Worm (Caenorhabditis elegans) whole organism, L4 larva: Measurements from ENCODE around the gene lgc-57.

ENCODE experiments used
- F37D6.2 ChIP-seq: sonication (generic microtip); optimal IDR thresholded peaks from 2 replicates; lab custom pipeline; 2016; ENCODE audit warnings: mild to moderate bottlenecking, missing genetic modification characterization, missing compliant biosample characterization
- aha-1 ChIP-seq: fragments of 150-350 bp; peaks from one replicate; lab custom pipeline; 2014; ENCODE audit warnings: missing biosample characterization, missing genetic modification characterization
- ama-1 ChIP-seq: fragments of 150-350 bp; optimal IDR thresholded peaks from 2 replicates; lab custom pipeline; 2014; ENCODE audit warnings: inconsistent platforms, mixed read lengths
- ceh-28 ChIP-seq: fragments of 150-350 bp; optimal IDR thresholded peaks from 2 replicates; lab custom pipeline; 2014; ENCODE audit warnings: missing biosample characterization, missing genetic modification reagents, missing genetic modification characterization
- ceh-32 ChIP-seq: sonication (generic microtip); optimal IDR thresholded peaks from 2 replicates; lab custom pipeline; 2016; ENCODE audit warnings: mild to moderate bottlenecking, missing genetic modification characterization, missing compliant biosample characterization; ENCODE audit not compliant: poor library complexity
- ceh-82 ChIP-seq: sonication (generic microtip); optimal IDR thresholded peaks from 2 replicates; lab custom pipeline; 2017; ENCODE audit warnings: missing biosample characterization, missing genetic modification characterization
- ces-1 ChIP-seq: fragments of 150-350 bp; sonication (generic microtip); optimal IDR thresholded peaks from 4 replicates; lab custom pipeline; 2014; ENCODE audit warnings: missing biosample characterization, missing genetic modification reagents, missing genetic modification characterization
- ctbp-1 ChIP-seq: fragments of 200-800 bp; sonication (Bioruptor generic); IDR thresholded peaks from 2 replicates; pipeline ENCODE4 v1.3.6; 2022; ENCODE audit warnings: missing genetic modification reagents, missing genetic modification characterization, missing compliant biosample characterization
- daf-12 ChIP-seq: fragments of 150-350 bp; optimal IDR thresholded peaks from 2 replicates; lab custom pipeline; 2014; ENCODE audit warnings: missing biosample characterization, missing genetic modification reagents, missing genetic modification characterization
- dmd-9 ChIP-seq: fragments of 200-800 bp; sonication (Bioruptor generic); IDR thresholded peaks from 2 replicates; pipeline ENCODE4 v1.3.6; 2022; ENCODE audit warnings: missing genetic modification reagents, missing genetic modification characterization, missing compliant biosample characterization
- dpl-1 ChIP-seq: fragments of 150-350 bp; optimal IDR thresholded peaks from 2 replicates; lab custom pipeline; 2014; ENCODE audit warnings: missing biosample characterization, missing genetic modification reagents, missing genetic modification characterization
- duxl-1 ChIP-seq: sonication (generic microtip); optimal IDR thresholded peaks from 2 replicates; lab custom pipeline; 2016; ENCODE audit warnings: mild to moderate bottlenecking, missing genetic modification characterization, moderate library complexity, missing compliant biosample characterization; ENCODE audit not compliant: poor library complexity
- egl-43 ChIP-seq: fragments of 200-800 bp; sonication (Bioruptor generic); IDR thresholded peaks from 2 replicates; pipeline ENCODE4 v1.3.6; 2022; ENCODE audit warnings: missing genetic modification reagents, missing genetic modification characterization, missing compliant biosample characterization
- fkh-10 ChIP-seq: fragments of 150-350 bp; optimal IDR thresholded peaks from 2 replicates; lab custom pipeline; 2014; ENCODE audit warnings: missing biosample characterization, missing genetic modification reagents, missing genetic modification characterization
- gei-8 ChIP-seq: fragments of 200-800 bp; sonication (Bioruptor generic); optimal IDR thresholded peaks from 2 replicates; lab custom pipeline; 2018; ENCODE audit warnings: mild to moderate bottlenecking, missing genetic modification characterization, missing compliant biosample characterization
- hif-1 ChIP-seq, 2 experiments: sonication (generic microtip); optimal IDR thresholded peaks; 2 replicates each; lab custom pipeline; 2016 to 2017; ENCODE audit warnings: missing compliant biosample characterization in 2 of 2, missing genetic modification characterization in 2 of 2, missing genetic modification reagents in 2 of 2, missing genotype in 2 of 2, mild to moderate bottlenecking in 1 of 2
- hlh-11 ChIP-seq: fragments of 200-800 bp; sonication (Bioruptor generic); optimal IDR thresholded peaks from 2 replicates; lab custom pipeline; 2018; ENCODE audit warnings: mild to moderate bottlenecking, missing genetic modification characterization, missing compliant biosample characterization
- hmg-1.1 ChIP-seq: fragments of 200-800 bp; sonication (Bioruptor generic); IDR thresholded peaks from 2 replicates; pipeline ENCODE4 v1.3.6; 2022; ENCODE audit warnings: missing genetic modification reagents, missing genetic modification characterization, missing compliant biosample characterization
- lin-13 ChIP-seq: fragments of 150-350 bp; optimal IDR thresholded peaks from 2 replicates; lab custom pipeline; 2014; ENCODE audit warnings: missing biosample characterization, missing genetic modification reagents, missing genetic modification characterization
- lir-3 ChIP-seq: sonication (generic microtip); optimal IDR thresholded peaks from 2 replicates; lab custom pipeline; 2016; ENCODE audit warnings: mild to moderate bottlenecking, missing genetic modification characterization, missing compliant biosample characterization
- madf-5 ChIP-seq, 2 experiments: fragments of 200-800 bp; sonication (Bioruptor generic); IDR thresholded peaks; 2 replicates each; pipeline ENCODE4 v1.3.6; 2022; ENCODE audit warnings: missing compliant biosample characterization in 2 of 2, missing genetic modification characterization in 2 of 2
- mdt-29 ChIP-seq: fragments of 200-800 bp; sonication (Bioruptor generic); IDR thresholded peaks from 2 replicates; pipeline ENCODE4 v1.3.6; 2022; ENCODE audit warnings: missing genetic modification reagents, missing genetic modification characterization, missing compliant biosample characterization
- mes-2 ChIP-seq: sonication (generic microtip); optimal IDR thresholded peaks from 2 replicates; lab custom pipeline; 2016; ENCODE audit warnings: missing genotype, mild to moderate bottlenecking, missing genetic modification characterization, missing compliant biosample characterization; ENCODE audit not compliant: poor library complexity, severe bottlenecking
- mxl-2 ChIP-seq: fragments of 200-800 bp; sonication (Bioruptor generic); conservative IDR thresholded peaks from 2 replicates; pipeline ENCODE4 v1.3.6; 2022; ENCODE audit warnings: missing genetic modification reagents, missing genetic modification characterization, missing compliant biosample characterization
- nhr-10 ChIP-seq: fragments of 150-350 bp; optimal IDR thresholded peaks from 2 replicates; lab custom pipeline; 2014; ENCODE audit warnings: missing biosample characterization, missing genetic modification characterization
- nhr-11 ChIP-seq: fragments of 150-350 bp; optimal IDR thresholded peaks from 2 replicates; lab custom pipeline; 2014; ENCODE audit warnings: missing biosample characterization, missing genetic modification characterization
- nhr-111 ChIP-seq: fragments of 200-800 bp; sonication (Bioruptor generic); optimal IDR thresholded peaks from 2 replicates; lab custom pipeline; 2018; ENCODE audit warnings: mild to moderate bottlenecking, missing genetic modification characterization, missing compliant biosample characterization
- nhr-28 ChIP-seq: fragments of 150-350 bp; optimal IDR thresholded peaks from 2 replicates; lab custom pipeline; 2014; ENCODE audit warnings: missing biosample characterization, missing genetic modification characterization
- rbr-2 ChIP-seq: sonication (generic microtip); optimal IDR thresholded peaks from 2 replicates; lab custom pipeline; 2016; ENCODE audit warnings: missing genotype, missing genetic modification characterization, missing compliant biosample characterization
- saeg-2 ChIP-seq: fragments of 200-800 bp; sonication (Bioruptor generic); IDR thresholded peaks from 2 replicates; pipeline ENCODE4 v1.3.6; 2022; ENCODE audit warnings: missing genetic modification reagents, missing genetic modification characterization, missing compliant biosample characterization
- sdz-12 ChIP-seq: fragments of 200-800 bp; sonication (Bioruptor generic); optimal IDR thresholded peaks from 2 replicates; lab custom pipeline; 2018; ENCODE audit warnings: mild to moderate bottlenecking, missing genetic modification characterization, missing compliant biosample characterization
- snpc-1.2 ChIP-seq: fragments of 200-800 bp; sonication (Bioruptor generic); IDR thresholded peaks from 2 replicates; pipeline ENCODE4 v1.3.6; 2022; ENCODE audit warnings: missing genetic modification reagents, missing genetic modification characterization, missing compliant biosample characterization
- spr-3 ChIP-seq: fragments of 200-800 bp; sonication (Bioruptor generic); optimal IDR thresholded peaks from 2 replicates; lab custom pipeline; 2018; ENCODE audit warnings: mild to moderate bottlenecking, missing genetic modification characterization, missing compliant biosample characterization
- tag-97 ChIP-seq: fragments of 200-800 bp; sonication (Bioruptor generic); IDR thresholded peaks from 2 replicates; pipeline ENCODE4 v1.3.6; 2022; ENCODE audit warnings: missing genetic modification characterization, missing compliant biosample characterization
- unc-130 ChIP-seq: sonication (generic microtip); optimal IDR thresholded peaks from 2 replicates; lab custom pipeline; 2016; ENCODE audit warnings: missing genetic modification reagents, missing genetic modification characterization, missing compliant biosample characterization
- unc-62 ChIP-seq, 3 experiments: fragments of 150-350 bp in 1 of 3; sonication (generic microtip); optimal IDR thresholded peaks in 2 of 3; peaks in 1 of 3; 1 replicate in 1 of 3; 2 replicates in 2 of 3; lab custom pipeline; 2014 to 2017; ENCODE audit warnings: missing biosample characterization in 3 of 3, missing genetic modification characterization in 3 of 3, missing genetic modification reagents in 3 of 3, missing genotype in 1 of 3
- zag-1 ChIP-seq: fragments of 150-350 bp; optimal IDR thresholded peaks from 2 replicates; lab custom pipeline; 2014; ENCODE audit warnings: missing biosample characterization, missing genetic modification characterization
- zfp-3 ChIP-seq: fragments of 200-800 bp; sonication (Bioruptor generic); conservative IDR thresholded peaks from 2 replicates; pipeline ENCODE4 v1.3.6; 2022; ENCODE audit warnings: missing genetic modification reagents, missing genetic modification characterization, missing compliant biosample characterization
- zip-2 ChIP-seq: fragments of 150-350 bp; optimal IDR thresholded peaks from 2 replicates; lab custom pipeline; 2014; ENCODE audit warnings: missing biosample characterization, missing genetic modification characterization

Gene lgc-57

DNA sequence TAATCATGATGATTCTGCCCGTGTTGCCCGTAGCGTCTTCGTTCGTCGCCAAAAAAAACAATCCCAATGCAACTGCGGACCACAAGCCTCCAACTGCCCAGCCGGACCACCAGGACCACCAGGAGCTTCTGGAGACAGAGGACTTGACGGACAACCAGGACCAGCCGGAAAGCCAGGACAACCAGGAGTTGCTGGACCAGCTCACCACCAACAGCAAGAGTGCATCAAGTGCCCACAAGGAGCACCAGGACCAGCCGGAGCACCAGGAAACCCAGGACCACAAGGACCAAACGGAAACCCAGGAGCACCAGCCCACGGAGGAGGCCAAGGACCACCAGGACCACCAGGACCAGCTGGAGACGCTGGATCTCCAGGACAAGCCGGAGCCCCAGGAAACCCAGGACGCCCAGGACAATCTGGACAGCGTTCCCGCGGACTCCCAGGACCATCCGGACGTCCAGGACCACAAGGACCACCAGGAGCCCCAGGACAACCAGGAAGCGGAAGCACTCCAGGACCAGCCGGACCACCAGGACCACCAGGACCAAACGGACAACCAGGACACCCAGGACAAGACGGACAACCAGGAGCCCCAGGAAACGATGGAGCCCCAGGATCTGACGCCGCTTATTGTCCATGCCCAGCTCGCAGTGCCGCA, 12.8 kb downstream of the lgc-57 start (continued):
- TF ChIP-seq lir-3 (tag; lab: Kevin White, UChicago) (no peak), mxl-2 (GFP tag; lab: Robert Waterston, UW) (no peak), gei-8 (GFP tag; lab: Kevin White, UChicago) (no peak), mdt-29 (GFP tag; lab: Robert Waterston, UW) (no peak)

DNA sequence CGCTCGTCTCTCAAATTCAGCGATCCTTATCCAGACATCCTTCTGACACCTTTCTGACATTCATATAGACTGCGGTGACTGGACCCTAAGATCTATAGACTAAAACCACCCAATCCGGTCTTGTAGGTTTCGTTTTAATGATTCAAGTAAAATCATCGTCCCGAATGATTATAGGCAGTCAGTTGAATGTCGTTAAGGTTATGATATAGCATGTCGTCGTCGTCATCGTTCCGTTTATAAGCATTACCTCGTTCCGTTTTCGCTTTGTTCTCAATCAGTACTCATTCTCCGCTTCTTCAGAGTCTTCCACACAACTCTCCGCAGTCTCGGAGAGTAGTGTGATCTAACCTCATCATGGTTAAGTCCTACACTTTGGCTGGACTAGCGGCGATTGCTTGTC, 13.8 kb downstream of the lgc-57 start, which contains the start of gene bli-1:
bli-1 (plus strand) TSS at position 301 of the 400 bp plus-strand sequence.
- TF ChIP-seq mes-2 (tag; lab: Kevin White, UChicago) = no peak
- TF ChIP-seq hif-1 (tag; optimal IDR thresholded peaks at IDR 0.05; lab: Kevin White, UChicago) = no peak
- no peak for TF ChIP-seq zag-1 (tag; lab: Kevin White, UChicago)
- TF ChIP-seq tag-97 (GFP tag; lab: Robert Waterston, UW) = no peak
- TF ChIP-seq unc-62 (GFP tag; optimal IDR thresholded peaks at IDR 0.05 in 1 of 2; lab: Kevin White, UChicago) = peak in 1 of 2 experiments; percentile 23
- no peak for TF ChIP-seq unc-62 (tag; optimal IDR thresholded peaks at IDR 0.05; lab: Kevin White, UChicago)
- no peak for TF ChIP-seq daf-12 (tag; lab: Kevin White, UChicago)
- peak; percentile 29 for TF ChIP-seq aha-1
- no peak for TF ChIP-seq ces-1 (GFP tag; lab: Kevin White, UChicago)
- no peak for TF ChIP-seq nhr-111 (GFP tag; lab: Kevin White, UChicago)
- no peak for TF ChIP-seq fkh-10 (GFP tag; lab: Kevin White, UChicago)
- no peak for TF ChIP-seq snpc-1.2
- TF ChIP-seq sdz-12 = no peak
- TF ChIP-seq zip-2 = no peak
- no peak for TF ChIP-seq nhr-28 (tag; lab: Kevin White, UChicago)
- TF ChIP-seq F37D6.2 (tag; lab: Kevin White, UChicago) = no peak
- TF ChIP-seq, all 104 proteins: peak for 2

DNA sequence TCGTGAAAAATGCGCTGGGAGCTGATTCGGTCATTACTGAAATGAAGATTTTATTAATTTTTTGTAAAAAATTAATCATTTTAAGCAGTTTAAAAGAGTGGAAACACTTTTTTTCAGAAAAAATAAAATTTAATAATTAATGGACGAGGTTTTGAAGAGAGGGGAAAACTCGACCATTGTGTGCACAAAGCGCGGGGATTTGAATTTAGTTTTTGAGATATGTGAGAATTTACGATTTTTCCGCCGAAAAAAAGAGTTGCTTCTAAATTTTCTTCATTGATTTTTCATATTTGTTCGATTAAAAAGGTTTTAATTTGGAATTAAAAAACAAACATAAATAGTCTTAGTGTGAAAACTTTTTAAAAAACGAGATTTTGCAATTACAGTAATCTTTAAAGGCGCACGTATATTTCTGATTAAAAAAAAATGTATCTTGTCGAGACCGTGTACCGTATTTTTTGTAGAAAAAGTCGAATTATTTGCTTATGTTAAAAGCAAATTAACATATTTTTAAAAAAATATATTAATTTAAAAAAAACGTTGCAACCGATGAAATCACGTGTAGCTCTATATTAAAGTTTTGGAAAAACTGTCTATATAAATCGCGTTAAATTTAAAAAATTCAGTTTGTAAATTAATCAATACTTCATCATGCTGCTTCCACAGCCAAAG, 19.6 kb downstream of the lgc-57 start, which contains the start of the genes dph-2 and C09G5.7:
dph-2 (minus strand) TSS at position 36 of the 672 bp plus-strand sequence.
C09G5.7 (plus strand) TSS at position 622 of the 672 bp plus-strand sequence.
- no peak for TF ChIP-seq ceh-28 (tag; lab: Kevin White, UChicago)
- no peak for TF ChIP-seq saeg-2 (GFP tag; lab: Robert Waterston, UW)
- TF ChIP-seq dpl-1 (GFP tag; lab: Kevin White, UChicago) = peak; percentile 85
- TF ChIP-seq unc-62 (GFP tag; optimal IDR thresholded peaks at IDR 0.05 in 1 of 2; lab: Kevin White, UChicago) = peak in 1 of 2 experiments; percentile 80
- no peak for TF ChIP-seq unc-62 (tag; optimal IDR thresholded peaks at IDR 0.05; lab: Kevin White, UChicago)
- peak; percentile 53 for TF ChIP-seq unc-130 (GFP tag; lab: Kevin White, UChicago)
- no peak for TF ChIP-seq hlh-11
- peak; percentile 89 for TF ChIP-seq mes-2 (tag; lab: Kevin White, UChicago)

DNA sequence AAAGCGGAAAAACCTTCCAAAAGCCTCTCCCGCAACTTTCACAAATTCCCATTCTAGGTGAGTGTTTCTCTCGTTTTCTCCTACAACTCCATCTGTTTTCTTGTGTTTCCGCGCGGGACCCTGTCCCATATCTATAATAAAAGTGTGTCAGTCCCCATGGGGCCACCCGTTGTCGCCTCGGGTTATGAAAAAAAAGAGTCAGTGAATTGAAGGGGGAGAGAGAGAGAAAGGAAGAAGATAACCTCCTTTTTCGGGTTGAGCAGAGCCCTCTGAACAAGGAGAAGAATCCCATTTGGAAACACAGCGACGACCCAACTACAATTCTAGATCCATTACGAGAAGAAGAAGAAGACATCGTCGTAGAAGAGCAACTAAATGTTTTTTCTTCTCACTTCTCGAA, 22.3 kb downstream of the lgc-57 start, which contains the start of gene C09G5.13:
C09G5.13 (plus strand) TSS at position 301 of the 400 bp plus-strand sequence.
- TF ChIP-seq zfp-3 (GFP tag; lab: Robert Waterston, UW) = no peak
- TF ChIP-seq unc-62 (GFP tag; optimal IDR thresholded peaks at IDR 0.05 in 1 of 2; lab: Kevin White, UChicago) = peak in 1 of 2 experiments; percentile 22
- TF ChIP-seq unc-62 (tag; optimal IDR thresholded peaks at IDR 0.05; lab: Kevin White, UChicago) = no peak
- TF ChIP-seq nhr-111 (GFP tag; lab: Kevin White, UChicago) = no peak

DNA sequence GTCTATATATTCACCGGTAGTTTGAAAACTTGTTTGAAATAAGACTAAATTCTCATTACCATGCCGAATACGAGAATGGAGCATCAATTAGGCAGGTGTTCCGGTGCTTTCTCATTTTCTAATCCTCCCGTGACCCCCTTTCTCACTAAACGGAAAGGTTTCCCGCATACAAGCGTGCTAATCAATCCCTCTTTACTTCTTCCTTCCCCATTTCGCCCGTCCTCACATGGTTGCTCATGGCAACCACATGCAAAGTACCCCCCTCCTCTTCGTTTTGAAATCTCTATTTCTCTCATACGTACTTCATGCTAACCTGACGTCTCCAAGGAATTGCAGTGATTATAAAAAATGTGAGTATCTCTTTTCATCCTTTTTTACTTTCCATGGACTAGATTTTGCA, 25.1 kb downstream of the lgc-57 start, which contains the start of gene mks-5:
mks-5 (plus strand) TSS at position 301 of the 400 bp plus-strand sequence.
- TF ChIP-seq rbr-2 (tag; lab: Kevin White, UChicago) = no peak
- no peak for TF ChIP-seq hmg-1.1 (GFP tag; lab: Robert Waterston, UW)
- TF ChIP-seq ama-1 (lab: Kevin White, UChicago) = no peak
- TF ChIP-seq spr-3 = no peak
- no peak for TF ChIP-seq lin-13
- no peak for TF ChIP-seq ctbp-1 (GFP tag; lab: Robert Waterston, UW)
- no peak for TF ChIP-seq duxl-1
- TF ChIP-seq ceh-32 (tag; lab: Kevin White, UChicago) = no peak
- no peak for TF ChIP-seq nhr-11 (tag; lab: Kevin White, UChicago)
- no peak for TF ChIP-seq madf-5 (GFP tag; IDR thresholded peaks at IDR 0.05; lab: Robert Waterston, UW)
- TF ChIP-seq egl-43 (GFP tag; lab: Robert Waterston, UW) = no peak
- TF ChIP-seq nhr-10 (tag; lab: Kevin White, UChicago) = no peak
- TF ChIP-seq dmd-9 (GFP tag; lab: Robert Waterston, UW) = no peak
- no peak for TF ChIP-seq ceh-82 (tag; lab: Kevin White, UChicago)
- no peak for TF ChIP-seq ces-1 (GFP tag; lab: Kevin White, UChicago)
- TF ChIP-seq, all 104 proteins: peak for 0
